Fruit fly (Drosophila melanogaster) whole organism, embryonic: ENCODE measurements around the gene Pdxk.

Source experiments
- CG12071 ChIP-seq: fragments of 200-800 bp; sonication (Bioruptor generic); optimal IDR thresholded peaks from 3 replicates; lab custom pipeline; 2018; ENCODE audit warnings: missing biosample characterization, mild to moderate bottlenecking, missing genetic modification characterization
- CG12155 ChIP-seq: fragments of 200-800 bp; sonication (Bioruptor generic); optimal IDR thresholded peaks from 3 replicates; lab custom pipeline; 2016; ENCODE audit warnings: missing biosample characterization, missing genetic modification characterization
- CG12391 ChIP-seq: fragments of 200-800 bp; sonication (Bioruptor generic); optimal IDR thresholded peaks from 3 replicates; lab custom pipeline; 2018; ENCODE audit warnings: missing biosample characterization, mild to moderate bottlenecking, missing genetic modification characterization, moderate library complexity
- CG13296 ChIP-seq: fragments of 200-800 bp; sonication (Bioruptor generic); optimal IDR thresholded peaks from 3 replicates; lab custom pipeline; 2018; ENCODE audit warnings: missing biosample characterization, mild to moderate bottlenecking, missing genetic modification characterization
- CG14050 ChIP-seq: fragments of 200-800 bp; sonication (Bioruptor generic); IDR thresholded peaks from 3 replicates; pipeline ENCODE4 v1.3.6; 2022; ENCODE audit warnings: missing biosample characterization, missing genetic modification characterization
- CG15011 ChIP-seq: fragments of 200-800 bp; sonication (Bioruptor generic); optimal IDR thresholded peaks from 3 replicates; lab custom pipeline; 2018; ENCODE audit warnings: missing biosample characterization, mild to moderate bottlenecking, missing genetic modification characterization
- CG1792 ChIP-seq: fragments of 200-800 bp; sonication (Bioruptor generic); optimal IDR thresholded peaks from 2 replicates; lab custom pipeline; 2016; ENCODE audit warnings: missing biosample characterization, missing genetic modification characterization
- CG1832 ChIP-seq: fragments of 200-800 bp; sonication (Bioruptor generic); optimal IDR thresholded peaks from 2 replicates; lab custom pipeline; 2017; ENCODE audit warnings: missing biosample characterization, mild to moderate bottlenecking, missing genetic modification characterization, inconsistent platforms
- CG2199 ChIP-seq: fragments of 200-800 bp; sonication (Bioruptor generic); IDR thresholded peaks from 3 replicates; pipeline ENCODE4 v1.3.6; 2022; ENCODE audit warnings: missing biosample characterization, missing genetic modification characterization
- CG2875 ChIP-seq: fragments of 200-800 bp; sonication (Bioruptor generic); optimal IDR thresholded peaks from 2 replicates; lab custom pipeline; 2017; ENCODE audit warnings: missing biosample characterization, mild to moderate bottlenecking, missing genetic modification characterization, missing genetic modification reagents
- CG31365 ChIP-seq: fragments of 200-800 bp; sonication (Bioruptor generic); optimal IDR thresholded peaks from 2 replicates; lab custom pipeline; 2018; ENCODE audit warnings: missing biosample characterization, mild to moderate bottlenecking, missing genetic modification characterization
- CG34376 ChIP-seq: fragments of 200-800 bp; sonication (Bioruptor generic); optimal IDR thresholded peaks from 2 replicates; lab custom pipeline; 2018; ENCODE audit warnings: missing biosample characterization, mild to moderate bottlenecking, missing genetic modification characterization
- CG4424 ChIP-seq: fragments of 200-800 bp; sonication (Bioruptor generic); optimal IDR thresholded peaks from 3 replicates; lab custom pipeline; 2016; ENCODE audit warnings: missing biosample characterization, missing genetic modification characterization
- CG5180 ChIP-seq: fragments of 200-800 bp; sonication (Bioruptor generic); optimal IDR thresholded peaks from 3 replicates; lab custom pipeline; 2017; ENCODE audit warnings: missing biosample characterization, missing genetic modification characterization, mild to moderate bottlenecking, moderate library complexity, missing genetic modification reagents
- CG6254 ChIP-seq: fragments of 200-800 bp; sonication (Bioruptor generic); optimal IDR thresholded peaks from 3 replicates; lab custom pipeline; 2017; ENCODE audit warnings: mild to moderate bottlenecking, missing biosample characterization, missing genetic modification reagents, missing genetic modification characterization
- CG6813 ChIP-seq: fragments of 200-800 bp; sonication (Bioruptor generic); optimal IDR thresholded peaks from 2 replicates; lab custom pipeline; 2017; ENCODE audit warnings: missing biosample characterization, missing genetic modification characterization, mild to moderate bottlenecking, moderate library complexity, missing genetic modification reagents
- CG8765 ChIP-seq: fragments of 200-800 bp; sonication (Bioruptor generic); IDR thresholded peaks from 2 replicates; pipeline ENCODE4 v1.3.6; 2022; ENCODE audit warnings: missing biosample characterization, missing genetic modification characterization
- Doc2 ChIP-seq: fragments of 200-800 bp; sonication (Bioruptor generic); IDR thresholded peaks from 2 replicates; pipeline ENCODE4 v1.3.6; 2022; ENCODE audit warnings: missing biosample characterization, missing genetic modification characterization
- Dp ChIP-seq: fragments of 200-800 bp; sonication (Bioruptor generic); optimal IDR thresholded peaks from 2 replicates; lab custom pipeline; 2018; ENCODE audit warnings: missing biosample characterization, mild to moderate bottlenecking, missing genetic modification characterization, moderate library complexity
- E2f2 ChIP-seq: fragments of 200-800 bp; sonication (Bioruptor generic); IDR thresholded peaks from 2 replicates; pipeline ENCODE4 v1.3.6; 2022; ENCODE audit warnings: missing biosample characterization, missing genetic modification characterization
- Gug ChIP-seq: fragments of 200-800 bp; sonication (Bioruptor generic); IDR thresholded peaks from 4 replicates; pipeline ENCODE4 v1.3.6; 2022; ENCODE audit warnings: missing biosample characterization, missing genetic modification characterization
- HHEX ChIP-seq: fragments of 200-800 bp; sonication (Bioruptor generic); optimal IDR thresholded peaks from 3 replicates; lab custom pipeline; 2017; ENCODE audit warnings: missing biosample characterization, mild to moderate bottlenecking, missing genetic modification characterization, missing genetic modification reagents
- Hr39 ChIP-seq: fragments of >200 bp; optimal IDR thresholded peaks from 2 replicates; lab custom pipeline; 2017
- Hr78 ChIP-seq, 2 experiments: fragments of 200-800 bp in 1 of 2; fragments of >200 bp in 1 of 2; sonication (Bioruptor generic) in 1 of 2; optimal IDR thresholded peaks; 2 replicates each; lab custom pipeline; 2017 to 2019; ENCODE audit warnings: missing biosample characterization in 2 of 2, missing genetic modification characterization in 2 of 2, mild to moderate bottlenecking in 1 of 2, moderate library complexity in 1 of 2
- Jarid2 ChIP-seq: fragments of 200-800 bp; sonication (Bioruptor generic); optimal IDR thresholded peaks from 3 replicates; lab custom pipeline; 2017; ENCODE audit warnings: mild to moderate bottlenecking, missing biosample characterization, missing genetic modification reagents, missing genetic modification characterization
- Kr ChIP-seq: fragments of 200-800 bp; sonication (Bioruptor generic); optimal IDR thresholded peaks from 2 replicates; lab custom pipeline; 2017; ENCODE audit warnings: missing biosample characterization, mild to moderate bottlenecking, missing genetic modification characterization
- Med ChIP-seq: fragments of 200-800 bp; sonication (Bioruptor generic); peaks from one replicate; lab custom pipeline; 2016; ENCODE audit warnings: missing biosample characterization, missing genetic modification characterization, mild to moderate bottlenecking, inconsistent platforms, moderate library complexity
- Nf-YC ChIP-seq: fragments of 200-800 bp; optimal IDR thresholded peaks from 3 replicates; lab custom pipeline; 2019; ENCODE audit warnings: missing biosample characterization, mild to moderate bottlenecking, missing genetic modification characterization, moderate library complexity
- ase ChIP-seq: fragments of 200-800 bp; sonication (Bioruptor generic); IDR thresholded peaks from 3 replicates; pipeline ENCODE4 v1.3.6; 2022; ENCODE audit warnings: missing biosample characterization, missing genetic modification characterization
- bsh ChIP-seq, 2 experiments: fragments of 200-800 bp; sonication (Bioruptor generic); optimal IDR thresholded peaks; 2 replicates each; lab custom pipeline; 2017 to 2018; ENCODE audit warnings: mild to moderate bottlenecking in 2 of 2, missing biosample characterization in 2 of 2, missing genetic modification characterization in 2 of 2, moderate library complexity in 1 of 2
- cas ChIP-seq: fragments of 200-800 bp; sonication (Bioruptor generic); IDR thresholded peaks from 2 replicates; pipeline ENCODE4 v1.3.6; 2022; ENCODE audit warnings: missing biosample characterization, missing genetic modification characterization
- crp ChIP-seq, 2 experiments: fragments of 200-800 bp; sonication (Bioruptor generic); optimal IDR thresholded peaks; 2 replicates in 1 of 2; 3 replicates in 1 of 2; lab custom pipeline; 2017; ENCODE audit warnings: missing biosample characterization in 2 of 2, missing genetic modification characterization in 2 of 2, mild to moderate bottlenecking in 1 of 2, moderate library complexity in 1 of 2
- danr ChIP-seq: fragments of 200-800 bp; sonication (Bioruptor generic); IDR thresholded peaks from 2 replicates; pipeline ENCODE4 v1.3.6; 2022; ENCODE audit warnings: missing biosample characterization, missing genetic modification characterization
- esg ChIP-seq: fragments of 200-800 bp; sonication (Bioruptor generic); conservative IDR thresholded peaks from 2 replicates; pipeline ENCODE4 v1.3.6; 2022; ENCODE audit warnings: missing biosample characterization, missing genetic modification characterization
- fd3F ChIP-seq: fragments of 200-800 bp; sonication (Bioruptor generic); optimal IDR thresholded peaks from 2 replicates; lab custom pipeline; 2018; ENCODE audit warnings: missing biosample characterization, mild to moderate bottlenecking, missing genetic modification characterization, moderate library complexity
- gt ChIP-seq: fragments of 200-800 bp; sonication (Bioruptor generic); IDR thresholded peaks from 2 replicates; pipeline ENCODE4 v1.3.6; 2022; ENCODE audit warnings: missing biosample characterization, missing genetic modification characterization
- h ChIP-seq: fragments of >200 bp; optimal IDR thresholded peaks from 2 replicates; lab custom pipeline; 2017
- hbn ChIP-seq: fragments of 200-800 bp; sonication (Bioruptor generic); IDR thresholded peaks from 2 replicates; pipeline ENCODE4 v1.3.6; 2022; ENCODE audit warnings: missing biosample characterization, missing genetic modification characterization; ENCODE audit not compliant: partially characterized antibody
- hth ChIP-seq: fragments of >200 bp; optimal IDR thresholded peaks from 2 replicates; lab custom pipeline; 2017; ENCODE audit warnings: inconsistent platforms
- ind ChIP-seq: fragments of 200-800 bp; sonication (Bioruptor generic); optimal IDR thresholded peaks from 3 replicates; lab custom pipeline; 2016; ENCODE audit warnings: missing biosample characterization, missing genetic modification characterization
- ken ChIP-seq: fragments of 200-800 bp; sonication (Bioruptor generic); IDR thresholded peaks from 3 replicates; pipeline ENCODE4 v1.3.6; 2022; ENCODE audit warnings: missing biosample characterization, missing genetic modification characterization
- nmo ChIP-seq: fragments of 200-800 bp; sonication (Bioruptor generic); optimal IDR thresholded peaks from 2 replicates; lab custom pipeline; 2018; ENCODE audit warnings: missing biosample characterization, mild to moderate bottlenecking, missing genetic modification characterization, moderate library complexity
- pb ChIP-seq: fragments of 200-800 bp; sonication (Bioruptor generic); optimal IDR thresholded peaks from 3 replicates; lab custom pipeline; 2016; ENCODE audit warnings: missing biosample characterization, missing genetic modification characterization
- phol ChIP-seq: fragments of 200-800 bp; sonication (Bioruptor generic); optimal IDR thresholded peaks from 3 replicates; lab custom pipeline; 2018; ENCODE audit warnings: missing biosample characterization, mild to moderate bottlenecking, missing genetic modification characterization, moderate library complexity
- pzg ChIP-seq: fragments of 200-800 bp; sonication (Bioruptor generic); optimal IDR thresholded peaks from 3 replicates; lab custom pipeline; 2018; ENCODE audit warnings: missing biosample characterization, mild to moderate bottlenecking, missing genetic modification characterization, moderate library complexity
- sna ChIP-seq: fragments of 200-800 bp; sonication (Bioruptor generic); IDR thresholded peaks from 2 replicates; pipeline ENCODE4 v1.3.6; 2022; ENCODE audit warnings: missing biosample characterization, missing genetic modification characterization; ENCODE audit not compliant: partially characterized antibody
- ssp ChIP-seq: fragments of 200-800 bp; sonication (Bioruptor generic); IDR thresholded peaks from 2 replicates; pipeline ENCODE4 v1.3.6; 2022; ENCODE audit warnings: missing biosample characterization, missing genetic modification characterization
- wek ChIP-seq: fragments of 200-800 bp; sonication (Bioruptor generic); optimal IDR thresholded peaks from 3 replicates; lab custom pipeline; 2018; ENCODE audit warnings: missing biosample characterization, mild to moderate bottlenecking, missing genetic modification characterization, moderate library complexity
- zfh1 ChIP-seq: fragments of 200-800 bp; sonication (Bioruptor generic); IDR thresholded peaks from 3 replicates; pipeline ENCODE4 v1.3.6; 2022; ENCODE audit warnings: missing biosample characterization, missing genetic modification characterization
- zfh2 ChIP-seq: fragments of 200-800 bp; sonication (Bioruptor generic); optimal IDR thresholded peaks from 2 replicates; lab custom pipeline; 2016; ENCODE audit warnings: missing biosample characterization, missing genetic modification characterization

Gene Pdxk

DNA sequence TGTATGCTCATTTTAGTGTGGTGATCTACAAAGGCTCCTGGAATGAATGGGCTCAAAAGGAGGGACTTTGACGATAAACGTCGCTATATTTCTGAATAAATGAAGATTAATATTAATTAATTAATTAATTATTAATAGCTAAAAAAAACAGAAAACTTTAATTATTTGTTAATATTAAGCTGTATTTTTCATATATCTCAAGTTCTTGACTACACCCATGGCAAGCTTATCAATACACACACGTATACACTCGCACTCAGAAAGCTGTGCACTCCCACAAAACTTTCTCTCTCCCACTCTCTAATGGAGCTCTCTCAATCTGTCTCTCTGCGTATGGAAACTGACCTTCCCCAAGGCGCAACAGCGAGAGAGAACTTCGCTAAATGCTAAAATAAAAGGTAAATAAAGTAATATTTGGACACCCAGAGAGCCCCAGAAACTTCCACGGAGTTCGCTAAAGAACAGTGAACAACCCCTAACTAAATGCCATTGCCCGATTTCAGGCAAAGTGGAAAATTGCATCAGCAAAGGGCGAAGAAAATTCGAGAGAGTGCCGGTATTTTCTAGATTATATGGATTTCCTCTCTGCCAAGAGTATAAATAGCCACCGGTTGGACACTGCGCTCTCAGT lies 13.4 kb downstream of the Pdxk start (continued):
- no peak for TF ChIP-seq hbn (GFP tag; lab: Robert Waterston, UW)
- TF ChIP-seq esg (GFP tag; lab: Robert Waterston, UW), result peak; percentile 48
- peak; percentile 73 for TF ChIP-seq CG12391 (tag; lab: Kevin White, UChicago)
- TF ChIP-seq CG12071, result no peak
- TF ChIP-seq CG31365, result no peak
- peak in 1 of 2 experiments; percentile 43 for TF ChIP-seq Hr78 (GFP tag; optimal IDR thresholded peaks at IDR 0.05; lab: Kevin White, UChicago)
- peak; percentile 75 for TF ChIP-seq CG6813
- peak; percentile 77 for TF ChIP-seq zfh1 (GFP tag; lab: Robert Waterston, UW)
- peak; percentile 9 for TF ChIP-seq Jarid2
- TF ChIP-seq CG1792 (GFP tag; lab: Kevin White, UChicago), result no peak
- peak; percentile 59 for TF ChIP-seq CG14050 (GFP tag; lab: Robert Waterston, UW)
- no peak for TF ChIP-seq pzg
- TF ChIP-seq cas (GFP tag; lab: Robert Waterston, UW), result no peak; the same call in 1 of the 2 replicates
- no peak for TF ChIP-seq h
- peak; percentile 18 for TF ChIP-seq CG34376
- TF ChIP-seq Gug (GFP tag; lab: Robert Waterston, UW), result no peak
- no peak for TF ChIP-seq Kr
- no peak for TF ChIP-seq gt
- TF ChIP-seq ken (GFP tag; lab: Robert Waterston, UW), result peak; percentile 73
- no peak for TF ChIP-seq pb (GFP tag; lab: Kevin White, UChicago)
- TF ChIP-seq CG6254 (GFP tag; lab: Kevin White, UChicago), result peak; percentile 71
- TF ChIP-seq sna, result peak; percentile 67; the same call in 1 of the 2 replicates
- peak; percentile 64 for TF ChIP-seq CG2875 (GFP tag; lab: Kevin White, UChicago)
- peak; percentile 79 for TF ChIP-seq CG13296 (GFP tag; lab: Kevin White, UChicago)
- TF ChIP-seq ssp (GFP tag; lab: Robert Waterston, UW), result peak; percentile 31; the same call in 1 of the 2 replicates
- TF ChIP-seq CG12155 (GFP tag; lab: Kevin White, UChicago), result peak; percentile 49
- peak; percentile 4 for TF ChIP-seq fd3F (GFP tag; lab: Kevin White, UChicago)
- TF ChIP-seq CG5180 (GFP tag; lab: Kevin White, UChicago), result peak; percentile 52
- peak; percentile 78 for TF ChIP-seq Med (GFP tag; lab: Kevin White, UChicago)
- TF ChIP-seq CG4424 (GFP tag; lab: Kevin White, UChicago), result peak; percentile 81
- no peak for TF ChIP-seq crp (GFP tag; optimal IDR thresholded peaks at IDR 0.05; lab: Kevin White, UChicago)
- TF ChIP-seq zfh2 (GFP tag; lab: Kevin White, UChicago), result no peak
- peak; percentile 21 for TF ChIP-seq CG15011 (GFP tag; lab: Kevin White, UChicago)
- no peak for TF ChIP-seq CG8765
- peak; percentile 51; the same call in 1 of the 3 replicates for TF ChIP-seq ase
- peak; percentile 68 for TF ChIP-seq phol (tag; lab: Kevin White, UChicago)
- no peak for TF ChIP-seq CG1832 (GFP tag; lab: Kevin White, UChicago)
- TF ChIP-seq wek (GFP tag; lab: Kevin White, UChicago), result no peak
- TF ChIP-seq HHEX, result peak; percentile 77
- TF ChIP-seq ind (GFP tag; lab: Kevin White, UChicago), result peak; percentile 71
- TF ChIP-seq Doc2 (GFP tag; lab: Robert Waterston, UW), result no peak
- peak; percentile 41; the same call in 1 of the 2 replicates for TF ChIP-seq E2f2 (GFP tag; lab: Robert Waterston, UW)
- TF ChIP-seq hth (lab: Kevin White, UChicago), result no peak
- peak; percentile 69 for TF ChIP-seq danr (GFP tag; lab: Robert Waterston, UW)
- TF ChIP-seq nmo (GFP tag; lab: Kevin White, UChicago), result peak; percentile 54
- peak; percentile 39 to 81 for TF ChIP-seq bsh (GFP tag; optimal IDR thresholded peaks at IDR 0.05; lab: Kevin White, UChicago)
- no peak for TF ChIP-seq Hr39
- TF ChIP-seq Dp (GFP tag; lab: Kevin White, UChicago), result no peak
- no peak for TF ChIP-seq CG2199
- no peak for TF ChIP-seq Nf-YC (tag; lab: Kevin White, UChicago)
